Worm (Caenorhabditis elegans) whole organism, early embryonic: Measurements from ENCODE around the gene Y41C4A.9.

Source experiments
- B0310.2 ChIP-seq: sonication (generic microtip); optimal IDR thresholded peaks from 2 replicates; lab custom pipeline; 2016; ENCODE audit warnings: mild to moderate bottlenecking, missing genetic modification characterization, missing compliant biosample characterization
- aly-1 ChIP-seq: sonication (generic microtip); optimal IDR thresholded peaks from 2 replicates; lab custom pipeline; 2016; ENCODE audit warnings: missing genetic modification characterization, missing compliant biosample characterization
- ama-1 ChIP-seq: fragments of 150-350 bp; optimal IDR thresholded peaks from 2 replicates; lab custom pipeline; 2014
- ets-7 ChIP-seq: sonication (generic microtip); optimal IDR thresholded peaks from 2 replicates; lab custom pipeline; 2016; ENCODE audit warnings: missing genotype, missing genetic modification characterization, missing compliant biosample characterization
- flt-1 ChIP-seq: fragments of 200-800 bp; sonication (Bioruptor generic); IDR thresholded peaks from 2 replicates; pipeline ENCODE4 v1.3.6; 2022; ENCODE audit warnings: missing genetic modification characterization, missing compliant biosample characterization
- hmbx-1 ChIP-seq: sonication (generic microtip); optimal IDR thresholded peaks from 2 replicates; lab custom pipeline; 2016; ENCODE audit warnings: mild to moderate bottlenecking, missing genetic modification characterization, missing compliant biosample characterization
- hmg-4 ChIP-seq: fragments of 200-800 bp; sonication (Bioruptor generic); optimal IDR thresholded peaks from 2 replicates; lab custom pipeline; 2018; ENCODE audit warnings: mild to moderate bottlenecking, missing genetic modification characterization, missing compliant biosample characterization
- hnd-1 ChIP-seq: sonication (generic microtip); optimal IDR thresholded peaks from 2 replicates; lab custom pipeline; 2016; ENCODE audit warnings: missing genetic modification characterization, missing compliant biosample characterization
- scrt-1 ChIP-seq: fragments of 200-800 bp; sonication (Bioruptor generic); IDR thresholded peaks from 2 replicates; pipeline ENCODE4 v1.3.6; 2022; ENCODE audit warnings: missing genetic modification characterization, missing compliant biosample characterization
- sea-1 ChIP-seq: fragments of 200-800 bp; sonication (Bioruptor generic); conservative IDR thresholded peaks from 2 replicates; pipeline ENCODE4 v1.3.6; 2022; ENCODE audit warnings: missing genetic modification characterization, missing compliant biosample characterization
- tbx-11 ChIP-seq: fragments of 200-800 bp; sonication (Bioruptor generic); IDR thresholded peaks from 2 replicates; pipeline ENCODE4 v1.3.6; 2022; ENCODE audit warnings: missing genetic modification characterization, missing compliant biosample characterization
- tbx-37 ChIP-seq: fragments of 200-800 bp; sonication (Bioruptor generic); conservative IDR thresholded peaks from 2 replicates; pipeline ENCODE4 v1.3.6; 2022; ENCODE audit warnings: missing genetic modification reagents, missing genetic modification characterization, missing compliant biosample characterization
- tra-4 ChIP-seq: sonication (generic microtip); optimal IDR thresholded peaks from 2 replicates; lab custom pipeline; 2017; ENCODE audit warnings: missing genetic modification characterization, missing compliant biosample characterization

ce11 chrIII:11742191-11742590 lies 23.7 kb upstream of the Y41C4A.9 start:
- TF ChIP-seq aly-1: no peak
- no peak for TF ChIP-seq scrt-1 (GFP tag; lab: Robert Waterston, UW)
- no peak for TF ChIP-seq ama-1 (lab: Kevin White, UChicago)
- TF ChIP-seq flt-1 (GFP tag; lab: Robert Waterston, UW): no peak
- TF ChIP-seq tbx-37 (GFP tag; lab: Robert Waterston, UW): no peak
- TF ChIP-seq B0310.2 (tag; lab: Kevin White, UChicago): no peak
- TF ChIP-seq hmbx-1 (tag; lab: Kevin White, UChicago): no peak
- no peak for TF ChIP-seq hnd-1 (tag; lab: Kevin White, UChicago)
- TF ChIP-seq sea-1 (GFP tag; lab: Robert Waterston, UW): no peak
- no peak for TF ChIP-seq tbx-11
- no peak for TF ChIP-seq hmg-4 (GFP tag; lab: Kevin White, UChicago)
- TF ChIP-seq tra-4: no peak
- no peak for TF ChIP-seq ets-7 (tag; lab: Kevin White, UChicago)
